Worm (Caenorhabditis elegans): ENCODE results near the gene grd-12.

The grd-12 gene

ce11 chrV:14993620-14994019 is 15.3 kb downstream of the grd-12 start, which contains the start of gene fil-1:
fil-1 (plus strand) TSS chrV:14993838.
- TF ChIP-seq ztf-11 (tag; optimal IDR thresholded peaks at IDR 0.05) = no peak
- no peak for TF ChIP-seq cnd-1 (tag; optimal IDR thresholded peaks at IDR 0.05)
- no peak for TF ChIP-seq unc-120 (tag; optimal IDR thresholded peaks at IDR 0.05; ENCODE audit: poor library complexity, severe bottlenecking)
- no peak for TF ChIP-seq M03D4.4 (tag; optimal IDR thresholded peaks at IDR 0.05)
- no peak for TF ChIP-seq sptf-1 (tag; optimal IDR thresholded peaks at IDR 0.05)
- no peak for TF ChIP-seq lin-13 (tag; optimal IDR thresholded peaks at IDR 0.05)
- no peak for TF ChIP-seq hlh-1 (tag; optimal IDR thresholded peaks at IDR 0.05)
- no peak for TF ChIP-seq lin-32 (GFP tag; optimal IDR thresholded peaks at IDR 0.05)
- TF ChIP-seq elt-1 (tag; optimal IDR thresholded peaks at IDR 0.05; ENCODE audit: borderline replicate concordance, insufficient read depth) = no peak
- no peak for TF ChIP-seq ces-1 (GFP tag; optimal IDR thresholded peaks at IDR 0.05)
- no peak for TF ChIP-seq nhr-237 (tag; optimal IDR thresholded peaks at IDR 0.05)
- no peak for TF ChIP-seq ceh-39 (tag; optimal IDR thresholded peaks at IDR 0.05)
- TF ChIP-seq lsy-2 (tag; optimal IDR thresholded peaks at IDR 0.05) = no peak
- TF ChIP-seq bed-3 (GFP tag; optimal IDR thresholded peaks at IDR 0.05) = no peak
- no peak for TF ChIP-seq drap-1 (GFP tag; optimal IDR thresholded peaks at IDR 0.05)
- no peak for TF ChIP-seq unc-39 (tag; optimal IDR thresholded peaks at IDR 0.05)
- no peak for TF ChIP-seq tbx-8 (GFP tag; optimal IDR thresholded peaks at IDR 0.05)
- TF ChIP-seq mep-1 (tag; optimal IDR thresholded peaks at IDR 0.05) = no peak

- no peak for TF ChIP-seq pha-4 (tag; optimal IDR thresholded peaks at IDR 0.05)
Measured at ce11 chrV:14996236-14996635, 17.9 kb downstream of the grd-12 start, which contains the start of gene irld-14. irld-14 (plus strand) TSS chrV:14996536.

- no peak for TF ChIP-seq cnd-1 (tag; optimal IDR thresholded peaks at IDR 0.05)
- TF ChIP-seq drap-1 (GFP tag; optimal IDR thresholded peaks at IDR 0.05) = no peak
- TF ChIP-seq ceh-83 (GFP tag; optimal IDR thresholded peaks at IDR 0.05) = no peak
- no peak for TF ChIP-seq pha-4 (tag; optimal IDR thresholded peaks at IDR 0.05)
- TF ChIP-seq ceh-39 (tag; optimal IDR thresholded peaks at IDR 0.05) = no peak
- no peak for TF ChIP-seq ces-1 (GFP tag; optimal IDR thresholded peaks at IDR 0.05)
- TF ChIP-seq elt-3 (tag; optimal IDR thresholded peaks at IDR 0.05) = no peak
- TF ChIP-seq zip-8 (tag; optimal IDR thresholded peaks at IDR 0.05) = no peak
- no peak for TF ChIP-seq lin-13 (tag; optimal IDR thresholded peaks at IDR 0.05)
- TF ChIP-seq snpc-4 (tag; optimal IDR thresholded peaks at IDR 0.05) = no peak
- no peak for TF ChIP-seq lsy-2 (tag; optimal IDR thresholded peaks at IDR 0.05)
- no peak for TF ChIP-seq nhr-2 (tag; optimal IDR thresholded peaks at IDR 0.05)
- no peak for TF ChIP-seq ham-2 (GFP tag; optimal IDR thresholded peaks at IDR 0.05)
- TF ChIP-seq nhr-12 (tag; optimal IDR thresholded peaks at IDR 0.05) = no peak
- TF ChIP-seq M03D4.4 (tag; optimal IDR thresholded peaks at IDR 0.05) = no peak
- no peak for TF ChIP-seq sem-2 (GFP tag; optimal IDR thresholded peaks at IDR 0.05)
- no peak for TF ChIP-seq flh-1 (GFP tag; optimal IDR thresholded peaks at IDR 0.05)
Measured at ce11 chrV:14999485-15000023, 21.2 kb downstream of the grd-12 start, which contains the start of gene T01C3.11. T01C3.11 (plus strand) TSS chrV:14999535.

ce11 chrV:15000055-15000704 is 21.9 kb downstream of the grd-12 start, which contains the start of gene rps-16:
rps-16 (minus strand) TSS chrV:15000541.
- TF ChIP-seq lin-32 (GFP tag; optimal IDR thresholded peaks at IDR 0.05) (no peak), mab-5 (tag; optimal IDR thresholded peaks at IDR 0.05) (no peak), mep-1 (tag; optimal IDR thresholded peaks at IDR 0.05) (no peak), blmp-1 (tag; optimal IDR thresholded peaks at IDR 0.05) (no peak), lin-13 (tag; optimal IDR thresholded peaks at IDR 0.05) (no peak), tbx-8 (GFP tag; optimal IDR thresholded peaks at IDR 0.05) (no peak), nhr-2 (tag; optimal IDR thresholded peaks at IDR 0.05) (no peak)

DNA sequence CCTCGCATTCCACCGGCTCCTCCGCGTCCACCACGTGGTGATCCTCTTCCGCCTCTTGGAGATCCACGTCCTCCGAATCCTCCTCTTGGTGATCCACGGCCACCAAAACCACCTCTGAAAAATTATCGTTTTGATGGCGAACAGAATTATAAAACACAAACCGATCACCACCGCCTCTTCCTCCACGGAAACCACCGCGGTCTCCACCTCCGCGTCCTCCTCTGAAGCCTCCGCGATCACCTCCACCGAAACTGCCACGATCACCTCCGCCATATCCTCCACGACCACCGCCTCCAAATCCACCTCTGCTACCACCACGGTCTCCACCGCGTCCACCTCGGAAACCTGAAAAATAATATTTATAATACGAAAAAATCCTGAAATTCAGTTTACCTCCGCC is 23.2 kb downstream of the grd-12 start:
- TF ChIP-seq lin-32 (GFP tag; optimal IDR thresholded peaks at IDR 0.05) (no peak), drap-1 (GFP tag; optimal IDR thresholded peaks at IDR 0.05) (peak; percentile 6), unc-120 (tag; optimal IDR thresholded peaks at IDR 0.05; ENCODE audit: poor library complexity, severe bottlenecking) (no peak), nhr-12 (tag; optimal IDR thresholded peaks at IDR 0.05) (no peak), nhr-28 (tag; optimal IDR thresholded peaks at IDR 0.05) (no peak), cnd-1 (tag; optimal IDR thresholded peaks at IDR 0.05) (no peak)
